Fruit fly (Drosophila melanogaster) whole organism, embryonic: ENCODE data around the gene CG8301.

Source experiments
- ATbp ChIP-seq: fragments of 200-800 bp; sonication (Bioruptor generic); optimal IDR thresholded peaks from 2 replicates; lab custom pipeline; 2017; ENCODE audit warnings: missing biosample characterization, mild to moderate bottlenecking, missing genetic modification characterization, missing genetic modification reagents
- CG10267 ChIP-seq: fragments of 200-800 bp; sonication (Bioruptor generic); optimal IDR thresholded peaks from 2 replicates; lab custom pipeline; 2018; ENCODE audit warnings: missing biosample characterization, mild to moderate bottlenecking, missing genetic modification characterization, moderate library complexity
- CG10274 ChIP-seq: fragments of 200-800 bp; sonication (Bioruptor generic); optimal IDR thresholded peaks from 3 replicates; lab custom pipeline; 2017; ENCODE audit warnings: missing biosample characterization, mild to moderate bottlenecking, missing genetic modification characterization
- CG11247 ChIP-seq: fragments of 200-800 bp; sonication (Bioruptor generic); IDR thresholded peaks from 2 replicates; pipeline ENCODE4 v1.3.6; 2022; ENCODE audit warnings: missing biosample characterization, missing genetic modification characterization
- CG11504 ChIP-seq: fragments of 200-800 bp; sonication (Bioruptor generic); optimal IDR thresholded peaks from 3 replicates; lab custom pipeline; 2019; ENCODE audit warnings: missing biosample characterization, mild to moderate bottlenecking, missing genetic modification characterization, moderate library complexity
- CG11696 ChIP-seq: fragments of 200-800 bp; sonication (Bioruptor generic); IDR thresholded peaks from 2 replicates; pipeline ENCODE4 v1.3.6; 2022; ENCODE audit warnings: missing biosample characterization, missing genetic modification characterization
- CG11723 ChIP-seq: fragments of 200-800 bp; sonication (Bioruptor generic); optimal IDR thresholded peaks from 2 replicates; lab custom pipeline; 2017; ENCODE audit warnings: missing biosample characterization, mild to moderate bottlenecking, missing genetic modification characterization
- CG12236 ChIP-seq: fragments of 200-800 bp; sonication (Bioruptor generic); optimal IDR thresholded peaks from 2 replicates; lab custom pipeline; 2016; ENCODE audit warnings: missing biosample characterization, missing genetic modification characterization
- CG13424 ChIP-seq: fragments of 200-800 bp; sonication (Bioruptor generic); optimal IDR thresholded peaks from 2 replicates; lab custom pipeline; 2019; ENCODE audit warnings: missing biosample characterization, mild to moderate bottlenecking, missing genetic modification characterization, moderate library complexity
- CG14014 ChIP-seq: fragments of 200-800 bp; sonication (Bioruptor generic); IDR thresholded peaks from 2 replicates; pipeline ENCODE4 v1.3.6; 2022; ENCODE audit warnings: missing biosample characterization, missing genetic modification characterization
- CG14710 ChIP-seq: fragments of 200-800 bp; sonication (Bioruptor generic); optimal IDR thresholded peaks from 3 replicates; lab custom pipeline; 2019; ENCODE audit warnings: missing biosample characterization, mild to moderate bottlenecking, missing genetic modification characterization, moderate library complexity
- CG15514 ChIP-seq: fragments of 200-800 bp; sonication (Bioruptor generic); optimal IDR thresholded peaks from 3 replicates; lab custom pipeline; 2017; ENCODE audit warnings: missing biosample characterization, missing genetic modification characterization, mild to moderate bottlenecking, moderate library complexity, missing genetic modification reagents
- CG16813 ChIP-seq: fragments of 200-800 bp; sonication (Bioruptor generic); IDR thresholded peaks from 3 replicates; pipeline ENCODE4 v1.3.6; 2022; ENCODE audit warnings: missing biosample characterization, missing genetic modification characterization; ENCODE audit not compliant: partially characterized antibody
- CG16863 ChIP-seq: fragments of 200-800 bp; sonication (Bioruptor generic); optimal IDR thresholded peaks from 3 replicates; lab custom pipeline; 2016; ENCODE audit warnings: missing biosample characterization, missing genetic modification characterization
- CG17359 ChIP-seq: fragments of 200-800 bp; sonication (Bioruptor generic); optimal IDR thresholded peaks from 3 replicates; lab custom pipeline; 2018; ENCODE audit warnings: missing biosample characterization, mild to moderate bottlenecking, missing genetic modification characterization, moderate library complexity
- CG17361 ChIP-seq: fragments of 200-800 bp; sonication (Bioruptor generic); IDR thresholded peaks from 3 replicates; pipeline ENCODE4 v1.3.6; 2022; ENCODE audit warnings: missing biosample characterization, missing genetic modification characterization
- CG1792 ChIP-seq: fragments of 200-800 bp; sonication (Bioruptor generic); optimal IDR thresholded peaks from 2 replicates; lab custom pipeline; 2016; ENCODE audit warnings: missing biosample characterization, missing genetic modification characterization
- CG2712 ChIP-seq: fragments of 200-800 bp; optimal IDR thresholded peaks from 3 replicates; lab custom pipeline; 2019; ENCODE audit warnings: missing biosample characterization, mild to moderate bottlenecking, missing genetic modification characterization, moderate library complexity
- CG30431 ChIP-seq: fragments of 200-800 bp; sonication (Bioruptor generic); optimal IDR thresholded peaks from 2 replicates; lab custom pipeline; 2017; ENCODE audit warnings: missing biosample characterization, missing genetic modification characterization
- CG42726 ChIP-seq: fragments of 200-800 bp; sonication (Bioruptor generic); IDR thresholded peaks from 2 replicates; pipeline ENCODE4 v1.3.6; 2022; ENCODE audit warnings: missing biosample characterization, missing genetic modification characterization; ENCODE audit not compliant: partially characterized antibody
- CG4424 ChIP-seq: fragments of 200-800 bp; sonication (Bioruptor generic); optimal IDR thresholded peaks from 3 replicates; lab custom pipeline; 2016; ENCODE audit warnings: missing biosample characterization, missing genetic modification characterization
- CG4854 ChIP-seq: fragments of 200-800 bp; sonication (Bioruptor generic); optimal IDR thresholded peaks from 2 replicates; lab custom pipeline; 2016; ENCODE audit warnings: missing biosample characterization, missing genetic modification characterization, inconsistent platforms
- CG6854 ChIP-seq: fragments of 200-800 bp; sonication (Bioruptor generic); optimal IDR thresholded peaks from 3 replicates; lab custom pipeline; 2017; ENCODE audit warnings: missing biosample characterization, mild to moderate bottlenecking, missing genetic modification characterization
- CG7786 ChIP-seq: fragments of 200-800 bp; sonication (Bioruptor generic); optimal IDR thresholded peaks from 2 replicates; lab custom pipeline; 2016; ENCODE audit warnings: missing biosample characterization, missing genetic modification characterization
- CG8281 ChIP-seq: fragments of 200-800 bp; sonication (Bioruptor generic); optimal IDR thresholded peaks from 2 replicates; lab custom pipeline; 2018; ENCODE audit warnings: missing biosample characterization, mild to moderate bottlenecking, missing genetic modification characterization, moderate library complexity
- D19B ChIP-seq: fragments of 200-800 bp; sonication (Bioruptor generic); optimal IDR thresholded peaks from 2 replicates; lab custom pipeline; 2017; ENCODE audit warnings: missing biosample characterization, mild to moderate bottlenecking, missing genetic modification characterization
- Deaf1 ChIP-seq: fragments of 200-800 bp; optimal IDR thresholded peaks from 3 replicates; lab custom pipeline; 2019; ENCODE audit warnings: missing biosample characterization, mild to moderate bottlenecking, missing genetic modification characterization, moderate library complexity
- ERR ChIP-seq: fragments of 200-800 bp; sonication (Bioruptor generic); optimal IDR thresholded peaks from 2 replicates; lab custom pipeline; 2016; ENCODE audit warnings: missing biosample characterization, missing genetic modification characterization
- Hey ChIP-seq: fragments of 200-800 bp; sonication (Bioruptor generic); optimal IDR thresholded peaks from 3 replicates; lab custom pipeline; 2018; ENCODE audit warnings: missing biosample characterization, mild to moderate bottlenecking, missing genetic modification characterization
- Lhr ChIP-seq: fragments of 200-800 bp; sonication (Bioruptor generic); optimal IDR thresholded peaks from 3 replicates; lab custom pipeline; 2017; ENCODE audit warnings: mild to moderate bottlenecking, missing biosample characterization, missing genetic modification reagents, missing genetic modification characterization
- Lpt ChIP-seq: fragments of >200 bp; optimal IDR thresholded peaks from 2 replicates; lab custom pipeline; 2018; ENCODE audit warnings: missing biosample characterization, missing genetic modification characterization
- Sin3A ChIP-seq: fragments of >200 bp; optimal IDR thresholded peaks from 2 replicates; lab custom pipeline; 2018
- Sry-δ ChIP-seq: fragments of 200-800 bp; sonication (Bioruptor generic); optimal IDR thresholded peaks from 2 replicates; lab custom pipeline; 2016; ENCODE audit warnings: missing biosample characterization, missing genetic modification characterization
- Xrp1 ChIP-seq: fragments of 200-800 bp; sonication (Bioruptor generic); IDR thresholded peaks from 2 replicates; pipeline ENCODE4 v1.3.6; 2022; ENCODE audit warnings: missing biosample characterization, missing genetic modification characterization
- amos ChIP-seq: fragments of 200-800 bp; sonication (Bioruptor generic); IDR thresholded peaks from 2 replicates; pipeline ENCODE4 v1.3.6; 2022; ENCODE audit warnings: missing biosample characterization, missing genetic modification characterization; ENCODE audit not compliant: partially characterized antibody
- btn ChIP-seq: fragments of 200-800 bp; sonication (Bioruptor generic); optimal IDR thresholded peaks from 2 replicates; lab custom pipeline; 2016; ENCODE audit warnings: missing biosample characterization, missing genetic modification characterization
- cg ChIP-seq: fragments of 200-800 bp; sonication (Bioruptor generic); optimal IDR thresholded peaks from 3 replicates; lab custom pipeline; 2019; ENCODE audit warnings: missing biosample characterization, mild to moderate bottlenecking, missing genetic modification characterization, moderate library complexity
- dati ChIP-seq: fragments of 200-800 bp; sonication (Bioruptor generic); IDR thresholded peaks from 2 replicates; pipeline ENCODE4 v1.3.6; 2022; ENCODE audit warnings: missing biosample characterization, missing genetic modification characterization
- fd96Cb ChIP-seq: fragments of 200-800 bp; sonication (Bioruptor generic); optimal IDR thresholded peaks from 2 replicates; lab custom pipeline; 2018; ENCODE audit warnings: missing biosample characterization, mild to moderate bottlenecking, missing genetic modification characterization, moderate library complexity
- gsb ChIP-seq: fragments of 200-800 bp; sonication (Bioruptor generic); IDR thresholded peaks from 2 replicates; pipeline ENCODE4 v1.3.6; 2022; ENCODE audit warnings: missing biosample characterization, missing genetic modification characterization
- kni ChIP-seq: fragments of 200-800 bp; sonication (Bioruptor generic); optimal IDR thresholded peaks from 3 replicates; lab custom pipeline; 2017; ENCODE audit warnings: mild to moderate bottlenecking, missing biosample characterization, missing genetic modification reagents, missing genetic modification characterization
- lilli ChIP-seq: fragments of 200-800 bp; sonication (Bioruptor generic); optimal IDR thresholded peaks from 3 replicates; lab custom pipeline; 2016; ENCODE audit warnings: missing biosample characterization, missing genetic modification characterization
- luna ChIP-seq: fragments of 200-800 bp; sonication (Bioruptor generic); optimal IDR thresholded peaks from 2 replicates; lab custom pipeline; 2016; ENCODE audit warnings: missing biosample characterization, missing genetic modification characterization
- maf-S ChIP-seq: fragments of 200-800 bp; sonication (Bioruptor generic); optimal IDR thresholded peaks from 2 replicates; lab custom pipeline; 2016; ENCODE audit warnings: missing biosample characterization, missing genetic modification characterization
- mam ChIP-seq: fragments of 200-800 bp; sonication (Bioruptor generic); optimal IDR thresholded peaks from 3 replicates; lab custom pipeline; 2016; ENCODE audit warnings: missing biosample characterization, missing genetic modification characterization
- repo ChIP-seq: fragments of 200-800 bp; sonication (Bioruptor generic); optimal IDR thresholded peaks from 2 replicates; lab custom pipeline; 2016; ENCODE audit warnings: missing biosample characterization, missing genetic modification characterization
- rib ChIP-seq: fragments of 200-800 bp; sonication (Bioruptor generic); IDR thresholded peaks from 2 replicates; pipeline ENCODE4 v1.3.6; 2022; ENCODE audit warnings: missing biosample characterization, missing genetic modification characterization
- sim ChIP-seq: fragments of 200-800 bp; sonication (Bioruptor generic); IDR thresholded peaks from 2 replicates; pipeline ENCODE4 v1.3.6; 2022; ENCODE audit warnings: missing biosample characterization, missing genetic modification characterization
- toy ChIP-seq: fragments of 200-800 bp; sonication (Bioruptor generic); IDR thresholded peaks from 2 replicates; pipeline ENCODE4 v1.3.6; 2022; ENCODE audit warnings: missing biosample characterization, missing genetic modification characterization
- vvl ChIP-seq: fragments of 200-800 bp; sonication (Bioruptor generic); IDR thresholded peaks from 2 replicates; pipeline ENCODE4 v1.3.6; 2022; ENCODE audit warnings: missing biosample characterization, missing genetic modification characterization

The CG8301 gene

dm6 chr3R:9559413-9560014 is 21.6 kb upstream of the CG8301 start, which contains the start of the genes AP-1mu and MBD-like (continued):
- TF ChIP-seq fd96Cb (tag; lab: Kevin White, UChicago) = peak; percentile 26
- no peak for TF ChIP-seq ATbp
- 0 out of 2 replicates have a peak, but pooled peaks have one; percentile 52 for TF ChIP-seq toy (GFP tag; lab: Robert Waterston, UW)
- peak; percentile 36 for TF ChIP-seq CG17359 (tag; lab: Kevin White, UChicago)
- peak; percentile 65 for TF ChIP-seq Sry-δ
- TF ChIP-seq CG13424 (tag; lab: Kevin White, UChicago) = peak; percentile 69
- TF ChIP-seq CG6854 (GFP tag; lab: Kevin White, UChicago) = no peak
- TF ChIP-seq D19B (GFP tag; lab: Kevin White, UChicago) = no peak
- no peak for TF ChIP-seq CG10274
- TF ChIP-seq Sin3A (lab: Kevin White, UChicago) = peak; percentile 94
- no peak for TF ChIP-seq Lpt
- TF ChIP-seq CG42726 (GFP tag; lab: Robert Waterston, UW) = 0 out of 2 replicates have a peak, but pooled peaks have one; percentile 3
- TF ChIP-seq CG16813 (GFP tag; lab: Robert Waterston, UW) = peak; percentile 42; the same call in 1 of the 3 replicates
- TF ChIP-seq CG10267 (tag; lab: Kevin White, UChicago) = peak; percentile 97
- TF ChIP-seq CG11696 (GFP tag; lab: Robert Waterston, UW) = no peak
- TF ChIP-seq luna = peak; percentile 57
- TF ChIP-seq ERR (GFP tag; lab: Kevin White, UChicago) = no peak
- TF ChIP-seq rib = peak; percentile 45; the same call in 1 of the 2 replicates
- peak; percentile 75 for TF ChIP-seq vvl
- peak; percentile 29; the same call in 1 of the 2 replicates for TF ChIP-seq amos (GFP tag; lab: Robert Waterston, UW)
- TF ChIP-seq CG16863 (GFP tag; lab: Kevin White, UChicago) = peak; percentile 45
- TF ChIP-seq gsb = no peak
- no peak for TF ChIP-seq sim (GFP tag; lab: Robert Waterston, UW)
- TF ChIP-seq CG1792 (GFP tag; lab: Kevin White, UChicago) = peak; percentile 66
- no peak for TF ChIP-seq repo (GFP tag; lab: Kevin White, UChicago)
- TF ChIP-seq lilli (GFP tag; lab: Kevin White, UChicago) = peak; percentile 85
- TF ChIP-seq CG11723 = peak; percentile 15
- TF ChIP-seq CG11247 (GFP tag; lab: Robert Waterston, UW) = 0 out of 2 replicates have a peak, but pooled peaks have one; percentile 47
- peak; percentile 76 for TF ChIP-seq CG17361 (GFP tag; lab: Robert Waterston, UW)
- peak; percentile 60 for TF ChIP-seq CG7786 (GFP tag; lab: Kevin White, UChicago)
- peak; percentile 63 for TF ChIP-seq maf-S (GFP tag; lab: Kevin White, UChicago)
- TF ChIP-seq Lhr (GFP tag; lab: Kevin White, UChicago) = peak; percentile 66
- TF ChIP-seq Xrp1 (GFP tag; lab: Robert Waterston, UW) = peak; percentile 50
- peak; percentile 70 for TF ChIP-seq mam (GFP tag; lab: Kevin White, UChicago)
- TF ChIP-seq CG8281 (tag; lab: Kevin White, UChicago) = no peak
- TF ChIP-seq CG11504 = no peak
- TF ChIP-seq dati = no peak
- peak; percentile 58 for TF ChIP-seq CG4854
- TF ChIP-seq CG15514 (GFP tag; lab: Kevin White, UChicago) = peak; percentile 66
- peak; percentile 31 for TF ChIP-seq CG30431 (GFP tag; lab: Kevin White, UChicago)
- no peak for TF ChIP-seq cg
- peak; percentile 81 for TF ChIP-seq CG14710 (tag; lab: Kevin White, UChicago)
- TF ChIP-seq Deaf1 (tag; lab: Kevin White, UChicago) = no peak
- TF ChIP-seq btn (GFP tag; lab: Kevin White, UChicago) = no peak
- TF ChIP-seq CG2712 (tag; lab: Kevin White, UChicago) = peak; percentile 71
- peak; percentile 30 for TF ChIP-seq CG12236
- TF ChIP-seq Hey (tag; lab: Kevin White, UChicago) = no peak
- TF ChIP-seq kni (GFP tag; lab: Kevin White, UChicago) = peak; percentile 10
- TF ChIP-seq CG14014 (GFP tag; lab: Robert Waterston, UW) = 0 out of 2 replicates have a peak, but pooled peaks have one; percentile 18
- TF ChIP-seq CG4424 = peak; percentile 70
